Worm (Caenorhabditis elegans) whole organism, mixed stage, embryonic: ENCODE measurements around the gene C47E8.9.

ENCODE experiments used
- blmp-1 ChIP-seq: fragments of 150-350 bp; optimal IDR thresholded peaks from 2 replicates; lab custom pipeline; 2014; ENCODE audit warnings: missing biosample characterization, missing genetic modification characterization
- ceh-83 ChIP-seq: fragments of 200-800 bp; sonication (Bioruptor generic); optimal IDR thresholded peaks from 2 replicates; lab custom pipeline; 2018; ENCODE audit warnings: mild to moderate bottlenecking, missing genetic modification characterization, missing compliant biosample characterization
- mab-5 ChIP-seq: fragments of 150-350 bp; optimal IDR thresholded peaks from 2 replicates; lab custom pipeline; 2014; ENCODE audit warnings: missing biosample characterization, missing genetic modification characterization
- nhr-76 ChIP-seq: sonication (generic microtip); optimal IDR thresholded peaks from 2 replicates; lab custom pipeline; 2017; ENCODE audit warnings: missing biosample characterization, missing genetic modification characterization

DNA sequence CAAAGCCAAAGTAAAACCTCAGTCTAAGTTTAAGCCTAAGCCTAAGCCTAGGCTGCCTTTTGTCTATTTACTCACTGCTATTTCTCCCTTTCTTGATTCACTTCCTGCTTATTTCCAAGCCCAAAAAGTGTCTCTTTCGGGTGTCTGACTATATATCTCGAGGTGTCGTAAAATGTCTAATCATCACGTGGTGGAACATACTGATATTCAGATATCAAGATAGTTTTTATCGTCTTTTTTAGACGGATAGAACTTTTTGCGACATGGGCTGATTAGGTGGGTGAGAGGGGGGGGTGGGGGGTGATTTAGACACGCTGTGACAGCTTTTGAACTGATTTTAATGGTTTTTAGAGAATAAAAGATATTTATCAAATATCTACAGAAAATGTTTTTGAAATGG lies 6.1 kb upstream of the C47E8.9 start:
- TF ChIP-seq blmp-1 (tag; lab: Kevin White, UChicago): no peak
- TF ChIP-seq ceh-83 (GFP tag; lab: Kevin White, UChicago): no peak
- no peak for TF ChIP-seq nhr-76
- no peak for TF ChIP-seq mab-5
